Worm (Caenorhabditis elegans) whole organism, L4/young adult: ENCODE results near the gene R02F2.10.

Source experiments
- W03F9.2 ChIP-seq: fragments of 150-350 bp; optimal IDR thresholded peaks from 2 replicates; lab custom pipeline; 2014; ENCODE audit warnings: missing biosample characterization, missing genetic modification characterization
- dao-5 ChIP-seq: sonication (generic microtip); optimal IDR thresholded peaks from 2 replicates; lab custom pipeline; 2016; ENCODE audit warnings: missing genotype, missing genetic modification characterization, moderate library complexity, missing compliant biosample characterization
- him-1 ChIP-seq: sonication (generic microtip); optimal IDR thresholded peaks from 2 replicates; lab custom pipeline; 2016; ENCODE audit warnings: missing genotype, missing genetic modification reagents, missing genetic modification characterization, missing compliant biosample characterization

DNA sequence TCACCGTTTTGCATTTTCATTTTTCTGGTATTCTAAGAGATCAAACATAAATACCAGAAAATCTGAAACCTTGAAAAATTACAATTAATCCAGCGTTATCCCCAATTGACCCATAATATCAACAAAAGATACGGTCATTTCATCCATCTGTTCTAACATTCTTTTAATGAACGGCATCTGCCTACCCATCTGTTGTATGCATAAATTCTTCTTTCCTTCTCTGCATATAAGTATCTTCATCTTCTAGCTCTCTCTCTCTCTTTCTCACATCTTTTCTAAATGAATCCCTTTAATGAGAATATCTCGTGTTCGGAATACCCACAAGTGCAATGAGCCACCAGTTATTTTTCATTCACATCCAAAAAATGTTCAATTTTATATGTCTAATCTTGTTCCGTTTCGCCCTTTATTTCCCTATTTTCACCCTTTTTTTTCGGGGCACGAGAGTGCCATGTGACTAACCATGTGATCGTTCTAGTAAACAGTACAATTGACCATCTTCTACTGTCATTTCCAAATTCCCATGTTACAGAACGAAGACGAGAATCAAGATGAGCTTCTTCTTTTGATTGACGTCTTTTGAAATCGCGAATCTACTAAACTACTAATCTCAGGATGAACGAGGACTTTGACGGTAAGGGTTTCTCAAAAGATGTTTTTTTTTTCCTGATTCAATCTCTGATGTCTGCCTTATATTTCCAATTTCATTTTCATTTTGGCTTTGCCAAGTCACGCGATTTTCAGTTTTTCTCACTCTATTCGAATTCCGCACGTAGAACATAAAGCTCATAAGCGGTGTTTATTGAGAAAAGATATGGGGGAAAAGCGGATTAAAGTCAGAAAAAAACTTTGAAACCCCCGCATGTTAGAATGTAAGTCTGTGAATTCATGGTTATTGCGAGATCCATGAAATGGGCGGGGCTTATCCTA lies 23.5 kb downstream of the R02F2.10 start, which contains the start of gene R02F2.1:
- TF ChIP-seq W03F9.2 (tag; lab: Kevin White, UChicago) (no peak), him-1 (tag; lab: Kevin White, UChicago) (no peak), dao-5 (no peak)
